Fruit fly (Drosophila melanogaster): ENCODE measurements around the gene CG10359.

CG10359 gene

dm6 chr3L:3616344-3616743 lies 4.4 kb downstream of the CG10359 start (continued):
- TF ChIP-seq Oaz (GFP tag; IDR thresholded peaks at IDR 0.05) (peak; percentile 59; the same call in 1 of the 2 replicates), nom (GFP tag; optimal IDR thresholded peaks at IDR 0.05) (no peak), CTCF (GFP tag; optimal IDR thresholded peaks at IDR 0.05) (peak; percentile 100), CG6254 (GFP tag; optimal IDR thresholded peaks at IDR 0.05) (no peak), CG13296 (GFP tag; optimal IDR thresholded peaks at IDR 0.05) (no peak), CG6654 (GFP tag; optimal IDR thresholded peaks at IDR 0.05) (peak; percentile 59), sr (GFP tag; IDR thresholded peaks at IDR 0.05) (peak; percentile 39; the same call in 1 of the 3 replicates), CG16863 (GFP tag; optimal IDR thresholded peaks at IDR 0.05) (peak; percentile 81), CG2116 (GFP tag; optimal IDR thresholded peaks at IDR 0.05) (peak; percentile 30), CG17802 (tag; optimal IDR thresholded peaks at IDR 0.05) (peak; percentile 54), Atf3 (GFP tag; optimal IDR thresholded peaks at IDR 0.05) (peak; percentile 65), CG15514 (GFP tag; optimal IDR thresholded peaks at IDR 0.05) (peak; percentile 59), gsb-n (tag; optimal IDR thresholded peaks at IDR 0.05) (peak; percentile 65), org-1 (GFP tag; optimal IDR thresholded peaks at IDR 0.05) (peak; percentile 38), ara (GFP tag; IDR thresholded peaks at IDR 0.05) (peak; percentile 52)

dm6 chr3L:3617252-3617651 lies 5.3 kb downstream of the CG10359 start:
- TF ChIP-seq CG18764 (GFP tag; optimal IDR thresholded peaks at IDR 0.05), result peak; percentile 61
- no peak for TF ChIP-seq pzg (GFP tag; optimal IDR thresholded peaks at IDR 0.05)
- no peak for TF ChIP-seq pan (optimal IDR thresholded peaks at IDR 0.05)
- TF ChIP-seq pan (GFP tag; optimal IDR thresholded peaks at IDR 0.05 in 1 of 2, IDR thresholded peaks at IDR 0.05 in 1 of 2), result peak in 1 of 2 experiments; percentile 65
- TF ChIP-seq ems (GFP tag; optimal IDR thresholded peaks at IDR 0.05), result no peak
- TF ChIP-seq grau (tag; optimal IDR thresholded peaks at IDR 0.05), result peak; percentile 81
- TF ChIP-seq PHDP (tag; optimal IDR thresholded peaks at IDR 0.05), result peak; percentile 72
- TF ChIP-seq ham (GFP tag; IDR thresholded peaks at IDR 0.05), result no peak
- no peak for TF ChIP-seq bigmax (GFP tag; optimal IDR thresholded peaks at IDR 0.05)
- peak; percentile 65 for TF ChIP-seq slp2 (GFP tag; optimal IDR thresholded peaks at IDR 0.05)
- peak; percentile 75; the same call in 1 of the 3 replicates for TF ChIP-seq Optix (GFP tag; IDR thresholded peaks at IDR 0.05)
- peak; percentile 57 for TF ChIP-seq HLH54F (GFP tag; optimal IDR thresholded peaks at IDR 0.05)
- no peak for TF ChIP-seq Scr (GFP tag; IDR thresholded peaks at IDR 0.05; ENCODE audit: partially characterized antibody)
- TF ChIP-seq Oaz (GFP tag; IDR thresholded peaks at IDR 0.05), result no peak
- peak; percentile 65 for TF ChIP-seq CG14667 (GFP tag; IDR thresholded peaks at IDR 0.05)
- TF ChIP-seq zfh2 (GFP tag; optimal IDR thresholded peaks at IDR 0.05), result no peak
- TF ChIP-seq Ets97D (GFP tag; optimal IDR thresholded peaks at IDR 0.05), result peak; percentile 50
- peak; percentile 82 for TF ChIP-seq CG8089 (GFP tag; optimal IDR thresholded peaks at IDR 0.05)
- peak; percentile 42 for TF ChIP-seq CG14965 (GFP tag; optimal IDR thresholded peaks at IDR 0.05; ENCODE audit: borderline replicate concordance)
- TF ChIP-seq dm (GFP tag; optimal IDR thresholded peaks at IDR 0.05), result peak; percentile 63
- peak; percentile 48; the same call in 1 of the 2 replicates for TF ChIP-seq Gsc (GFP tag; IDR thresholded peaks at IDR 0.05)
- peak; percentile 93 for TF ChIP-seq vvl (GFP tag; IDR thresholded peaks at IDR 0.05)
- TF ChIP-seq CG32772 (GFP tag; IDR thresholded peaks at IDR 0.05), result peak; percentile 62
- peak; percentile 70 for TF ChIP-seq Nf-YA (GFP tag; IDR thresholded peaks at IDR 0.05)
- no peak for TF ChIP-seq Lpt (GFP tag; optimal IDR thresholded peaks at IDR 0.05)
- peak; percentile 58 for TF ChIP-seq org-1 (GFP tag; optimal IDR thresholded peaks at IDR 0.05)
- no peak for TF ChIP-seq HLH4C (GFP tag; IDR thresholded peaks at IDR 0.05; ENCODE audit: partially characterized antibody)
- TF ChIP-seq chn (GFP tag; optimal IDR thresholded peaks at IDR 0.05), result peak; percentile 88
- TF ChIP-seq seq (GFP tag; IDR thresholded peaks at IDR 0.05), result peak; percentile 66
- TF ChIP-seq h (optimal IDR thresholded peaks at IDR 0.05), result no peak
- TF ChIP-seq twi (tag; optimal IDR thresholded peaks at IDR 0.05), result peak; percentile 74
- TF ChIP-seq CG32532 (GFP tag; IDR thresholded peaks at IDR 0.05), result peak; percentile 49; the same call in 1 of the 2 replicates
- TF ChIP-seq CG2712 (tag; optimal IDR thresholded peaks at IDR 0.05), result peak; percentile 94
- peak; percentile 82 for TF ChIP-seq CG13775 (GFP tag; optimal IDR thresholded peaks at IDR 0.05)
- peak; percentile 37 for TF ChIP-seq NK7.1 (GFP tag; optimal IDR thresholded peaks at IDR 0.05)
- TF ChIP-seq CG2875 (GFP tag; optimal IDR thresholded peaks at IDR 0.05), result peak; percentile 82
- peak in 1 of 2 experiments; percentile 31 for TF ChIP-seq crp (GFP tag; optimal IDR thresholded peaks at IDR 0.05)
- peak; percentile 80 for TF ChIP-seq Xbp1 (GFP tag; optimal IDR thresholded peaks at IDR 0.05)
